Worm (Caenorhabditis elegans) whole organism, young adult: ENCODE results near the gene F43G6.4.

Source experiments
- B0019.2 ChIP-seq: fragments of 200-800 bp; sonication (Bioruptor generic); conservative IDR thresholded peaks from 2 replicates; pipeline ENCODE4 v1.3.6; 2022; ENCODE audit warnings: missing genetic modification reagents, missing genetic modification characterization, missing compliant biosample characterization
- B0261.1 ChIP-seq: sonication (generic microtip); optimal IDR thresholded peaks from 2 replicates; lab custom pipeline; 2016; ENCODE audit warnings: mild to moderate bottlenecking, missing genetic modification characterization, moderate library complexity, missing compliant biosample characterization
- C17E4.6 ChIP-seq: fragments of 200-800 bp; sonication (Bioruptor generic); IDR thresholded peaks from 2 replicates; pipeline ENCODE4 v1.3.6; 2022; ENCODE audit warnings: missing genetic modification reagents, missing genetic modification characterization, missing compliant biosample characterization
- D2030.7 ChIP-seq: fragments of 200-800 bp; sonication (Bioruptor generic); IDR thresholded peaks from 2 replicates; pipeline ENCODE4 v1.3.6; 2022; ENCODE audit warnings: missing genetic modification reagents, missing genetic modification characterization, missing compliant biosample characterization
- F10E7.11 ChIP-seq: sonication (generic microtip); optimal IDR thresholded peaks from 2 replicates; lab custom pipeline; 2017; ENCODE audit warnings: mild to moderate bottlenecking, missing genetic modification characterization, moderate library complexity, missing compliant biosample characterization
- F23B12.7 ChIP-seq: sonication (generic microtip); optimal IDR thresholded peaks from 2 replicates; lab custom pipeline; 2017; ENCODE audit warnings: missing genetic modification characterization, mild to moderate bottlenecking, missing compliant biosample characterization, antibody characterized with exemption, moderate library complexity; ENCODE audit not compliant: insufficient read depth
- F33H1.4 ChIP-seq: fragments of 200-800 bp; sonication (Bioruptor generic); IDR thresholded peaks from 2 replicates; pipeline ENCODE4 v1.3.6; 2022; ENCODE audit warnings: missing genetic modification reagents, missing genetic modification characterization, missing compliant biosample characterization
- F39B2.1 ChIP-seq: fragments of 200-800 bp; sonication (Bioruptor generic); IDR thresholded peaks from 2 replicates; pipeline ENCODE4 v1.3.6; 2022; ENCODE audit warnings: missing genetic modification reagents, missing genetic modification characterization, missing compliant biosample characterization
- F49E8.2 ChIP-seq: sonication (generic microtip); optimal IDR thresholded peaks from 3 replicates; lab custom pipeline; 2017; ENCODE audit warnings: missing genetic modification characterization, mild to moderate bottlenecking, missing compliant biosample characterization, antibody characterized with exemption, moderate library complexity; ENCODE audit not compliant: insufficient read depth
- F55B11.4 ChIP-seq: sonication (generic microtip); optimal IDR thresholded peaks from 2 replicates; lab custom pipeline; 2016; ENCODE audit warnings: missing compliant biosample characterization, missing genetic modification characterization, borderline replicate concordance; ENCODE audit not compliant: insufficient read depth
- F57A8.1 ChIP-seq: fragments of 200-800 bp; sonication (Bioruptor generic); optimal IDR thresholded peaks from 2 replicates; lab custom pipeline; 2018; ENCODE audit warnings: mild to moderate bottlenecking, missing genetic modification characterization, moderate library complexity, missing compliant biosample characterization
- Y53F4B.3 ChIP-seq: fragments of 200-800 bp; sonication (Bioruptor generic); IDR thresholded peaks from 2 replicates; pipeline ENCODE4 v1.3.6; 2022; ENCODE audit warnings: missing genetic modification reagents, missing genetic modification characterization, missing compliant biosample characterization
- ama-1 ChIP-seq, 3 experiments: fragments of 150-350 bp in 1 of 3; sonication (generic microtip) in 2 of 3; optimal IDR thresholded peaks; 2 replicates each; lab custom pipeline; 2014 to 2018; ENCODE audit warnings: missing biosample characterization in 2 of 3, missing genetic modification characterization in 2 of 3, missing genetic modification reagents in 2 of 3
- attf-3 ChIP-seq: fragments of 200-800 bp; sonication (Bioruptor generic); conservative IDR thresholded peaks from 2 replicates; pipeline ENCODE4 v1.3.6; 2022; ENCODE audit warnings: missing genetic modification reagents, missing genetic modification characterization, missing compliant biosample characterization
- attf-6 ChIP-seq: fragments of 200-800 bp; sonication (Bioruptor generic); IDR thresholded peaks from 2 replicates; pipeline ENCODE4 v1.3.6; 2022; ENCODE audit warnings: missing genetic modification reagents, missing genetic modification characterization, missing compliant biosample characterization
- ceh-100 ChIP-seq: fragments of 200-800 bp; sonication (Bioruptor generic); IDR thresholded peaks from 2 replicates; pipeline ENCODE4 v1.3.6; 2022; ENCODE audit warnings: missing genetic modification reagents, missing genetic modification characterization, missing compliant biosample characterization
- die-1 ChIP-seq: sonication (generic microtip); optimal IDR thresholded peaks from 2 replicates; lab custom pipeline; 2016; ENCODE audit warnings: missing genotype, mild to moderate bottlenecking, missing genetic modification characterization, missing compliant biosample characterization
- dpl-1 ChIP-seq: fragments of 150-350 bp; optimal IDR thresholded peaks from 2 replicates; lab custom pipeline; 2014; ENCODE audit warnings: missing biosample characterization, missing genetic modification reagents, missing genetic modification characterization
- efl-1 ChIP-seq: fragments of 150-350 bp; optimal IDR thresholded peaks from 2 replicates; lab custom pipeline; 2014; ENCODE audit warnings: missing biosample characterization, missing genetic modification reagents, missing genetic modification characterization
- him-1 ChIP-seq: sonication (generic microtip); optimal IDR thresholded peaks from 2 replicates; lab custom pipeline; 2016; ENCODE audit warnings: missing genotype, missing genetic modification reagents, missing genetic modification characterization, missing compliant biosample characterization
- hmg-1.2 ChIP-seq: fragments of 200-800 bp; sonication (Bioruptor generic); IDR thresholded peaks from 2 replicates; pipeline ENCODE4 v1.3.6; 2022; ENCODE audit warnings: missing genetic modification reagents, missing genetic modification characterization, missing compliant biosample characterization
- hmg-20 ChIP-seq: fragments of 200-800 bp; sonication (Bioruptor generic); IDR thresholded peaks from 2 replicates; pipeline ENCODE4 v1.3.6; 2022; ENCODE audit warnings: missing genetic modification reagents, missing genetic modification characterization, missing compliant biosample characterization
- hsf-1 ChIP-seq: fragments of 200-800 bp; sonication (Bioruptor generic); IDR thresholded peaks from 2 replicates; pipeline ENCODE4 v1.3.6; 2022; ENCODE audit warnings: missing genetic modification reagents, missing genetic modification characterization, missing compliant biosample characterization
- let-526 ChIP-seq: fragments of 200-800 bp; sonication (Bioruptor generic); IDR thresholded peaks from 2 replicates; pipeline ENCODE4 v1.3.6; 2022; ENCODE audit warnings: missing genetic modification reagents, missing genetic modification characterization, missing compliant biosample characterization
- lin-35 ChIP-seq, 3 experiments: fragments of 150-350 bp in 2 of 3; sonication (generic microtip) in 1 of 3; optimal IDR thresholded peaks; 2 replicates each; lab custom pipeline; 2014 to 2018; ENCODE audit warnings: missing biosample characterization in 3 of 3, missing genetic modification characterization in 3 of 3, missing genetic modification reagents in 3 of 3
- lin-40 ChIP-seq: sonication (generic microtip); optimal IDR thresholded peaks from 2 replicates; lab custom pipeline; 2016; ENCODE audit warnings: missing genetic modification characterization, mild to moderate bottlenecking, missing compliant biosample characterization, missing genotype, missing genetic modification reagents
- lsy-27 ChIP-seq: sonication (generic microtip); optimal IDR thresholded peaks from 2 replicates; lab custom pipeline; 2017; ENCODE audit warnings: missing genetic modification characterization, mild to moderate bottlenecking, missing compliant biosample characterization, antibody characterized with exemption, missing genotype, borderline replicate concordance; ENCODE audit not compliant: insufficient read depth
- madf-3 ChIP-seq: fragments of 200-800 bp; sonication (Bioruptor generic); IDR thresholded peaks from 2 replicates; pipeline ENCODE4 v1.3.6; 2022; ENCODE audit warnings: missing genetic modification reagents, missing genetic modification characterization, missing compliant biosample characterization
- mcd-1 ChIP-seq: fragments of 200-800 bp; sonication (Bioruptor generic); IDR thresholded peaks from 2 replicates; pipeline ENCODE4 v1.3.6; 2022; ENCODE audit warnings: missing genetic modification reagents, missing genetic modification characterization, missing compliant biosample characterization
- mxl-1 ChIP-seq: sonication (generic microtip); optimal IDR thresholded peaks from 2 replicates; lab custom pipeline; 2016; ENCODE audit warnings: missing genetic modification characterization, missing compliant biosample characterization
- nfyb-1 ChIP-seq: fragments of 200-800 bp; sonication (Bioruptor generic); IDR thresholded peaks from 2 replicates; pipeline ENCODE4 v1.3.6; 2022; ENCODE audit warnings: missing genetic modification reagents, missing genetic modification characterization, missing compliant biosample characterization
- nhr-179 ChIP-seq: sonication (generic microtip); optimal IDR thresholded peaks from 2 replicates; lab custom pipeline; 2016; ENCODE audit warnings: mild to moderate bottlenecking, missing genetic modification characterization, missing compliant biosample characterization
- rec-8 ChIP-seq, 2 experiments: sonication (generic microtip); optimal IDR thresholded peaks; 2 replicates each; lab custom pipeline; 2016; ENCODE audit warnings: mild to moderate bottlenecking in 2 of 2, missing genetic modification characterization in 2 of 2, missing genetic modification reagents in 2 of 2, missing genotype in 2 of 2, missing biosample characterization in 1 of 2, missing compliant biosample characterization in 1 of 2, moderate library complexity in 1 of 2
- rpc-1 ChIP-seq, 2 experiments: fragments of 150-350 bp in 1 of 2; sonication (generic microtip) in 1 of 2; optimal IDR thresholded peaks; 2 replicates each; lab custom pipeline; 2014 to 2018; ENCODE audit warnings: missing biosample characterization in 1 of 2, missing genetic modification characterization in 1 of 2, missing genetic modification reagents in 1 of 2, missing genotype in 1 of 2
- snpc-1.1 ChIP-seq: sonication (generic microtip); optimal IDR thresholded peaks from 2 replicates; lab custom pipeline; 2017; ENCODE audit warnings: missing genetic modification characterization, mild to moderate bottlenecking, missing compliant biosample characterization, antibody characterized with exemption, moderate library complexity, missing genotype, missing genetic modification reagents; ENCODE audit not compliant: insufficient read depth
- somi-1 ChIP-seq: fragments of 200-800 bp; sonication (Bioruptor generic); optimal IDR thresholded peaks from 2 replicates; lab custom pipeline; 2018; ENCODE audit warnings: mild to moderate bottlenecking, missing genetic modification characterization, missing compliant biosample characterization
- tbp1 ChIP-seq: fragments of 200-800 bp; sonication (Bioruptor generic); optimal IDR thresholded peaks from 2 replicates; lab custom pipeline; 2018; ENCODE audit warnings: mild to moderate bottlenecking, missing genetic modification characterization, missing compliant biosample characterization
- tlf-1 ChIP-seq: fragments of 200-800 bp; sonication (Bioruptor generic); optimal IDR thresholded peaks from 2 replicates; lab custom pipeline; 2018; ENCODE audit warnings: mild to moderate bottlenecking, missing genetic modification characterization, missing compliant biosample characterization
- unc-130 ChIP-seq: sonication (generic microtip); optimal IDR thresholded peaks from 2 replicates; lab custom pipeline; 2016; ENCODE audit warnings: missing genetic modification reagents, missing genetic modification characterization, missing compliant biosample characterization
- xnd-1 ChIP-seq: sonication (generic microtip); optimal IDR thresholded peaks from 2 replicates; lab custom pipeline; 2016; ENCODE audit warnings: missing genotype, missing genetic modification reagents, missing genetic modification characterization, missing compliant biosample characterization
- zfh-2 ChIP-seq: fragments of 200-800 bp; sonication (Bioruptor generic); conservative IDR thresholded peaks from 2 replicates; pipeline ENCODE4 v1.3.6; 2022; ENCODE audit warnings: missing genetic modification reagents, missing genetic modification characterization, missing compliant biosample characterization
- zim-3 ChIP-seq: sonication (generic microtip); optimal IDR thresholded peaks from 2 replicates; lab custom pipeline; 2017; ENCODE audit warnings: mild to moderate bottlenecking, missing genetic modification characterization, moderate library complexity, missing compliant biosample characterization
- ztf-25 ChIP-seq: fragments of 200-800 bp; sonication (Bioruptor generic); IDR thresholded peaks from 2 replicates; pipeline ENCODE4 v1.3.6; 2022; ENCODE audit warnings: missing genetic modification reagents, missing genetic modification characterization, missing compliant biosample characterization
- ztf-28 ChIP-seq: fragments of 200-800 bp; sonication (Bioruptor generic); IDR thresholded peaks from 2 replicates; pipeline ENCODE4 v1.3.6; 2022; ENCODE audit warnings: missing genetic modification reagents, missing genetic modification characterization, missing compliant biosample characterization

Gene F43G6.4

ce11 chrII:11777893-11778480, 12.6 kb upstream of the F43G6.4 start, which contains the start of the genes patr-1 and dna-2 (continued):
- 0 out of 2 replicates have a peak, but pooled peaks have one; percentile 21 for TF ChIP-seq madf-3 (GFP tag; lab: Robert Waterston, UW)
- peak in 1 of 3 experiments; percentile 50 for TF ChIP-seq lin-35 (GFP tag; optimal IDR thresholded peaks at IDR 0.05; lab: Kevin White, UChicago)
- TF ChIP-seq somi-1 (GFP tag; lab: Kevin White, UChicago) = no peak
- no peak for TF ChIP-seq die-1
- TF ChIP-seq tlf-1 (GFP tag; lab: Kevin White, UChicago) = no peak
- TF ChIP-seq mxl-1 (tag; lab: Kevin White, UChicago) = no peak
- no peak for TF ChIP-seq rec-8 (tag; optimal IDR thresholded peaks at IDR 0.05; lab: Kevin White, UChicago)
- TF ChIP-seq dpl-1 = peak; percentile 53
- no peak for TF ChIP-seq F57A8.1
- peak; percentile 1 for TF ChIP-seq tbp1 (GFP tag; lab: Kevin White, UChicago)
- TF ChIP-seq F33H1.4 = peak; percentile 82
- no peak for TF ChIP-seq F10E7.11
- peak; percentile 59; the same call in 1 of the 2 replicates for TF ChIP-seq zfh-2 (GFP tag; lab: Robert Waterston, UW)
- no peak for TF ChIP-seq F39B2.1 (GFP tag; lab: Robert Waterston, UW)
- no peak for TF ChIP-seq B0019.2 (GFP tag; lab: Robert Waterston, UW)
- TF ChIP-seq let-526 = no peak
- no peak for TF ChIP-seq ama-1 (optimal IDR thresholded peaks at IDR 0.05; lab: Kevin White, UChicago)
- no peak for TF ChIP-seq ama-1 (GFP tag; optimal IDR thresholded peaks at IDR 0.05; lab: Kevin White, UChicago)
- no peak for TF ChIP-seq unc-130 (GFP tag; lab: Kevin White, UChicago)
- no peak for TF ChIP-seq hmg-20
- TF ChIP-seq F55B11.4 = no peak
- TF ChIP-seq efl-1 (GFP tag; lab: Kevin White, UChicago) = peak; percentile 59
- no peak for TF ChIP-seq hsf-1 (GFP tag; lab: Robert Waterston, UW)
- TF ChIP-seq ztf-25 = no peak

DNA sequence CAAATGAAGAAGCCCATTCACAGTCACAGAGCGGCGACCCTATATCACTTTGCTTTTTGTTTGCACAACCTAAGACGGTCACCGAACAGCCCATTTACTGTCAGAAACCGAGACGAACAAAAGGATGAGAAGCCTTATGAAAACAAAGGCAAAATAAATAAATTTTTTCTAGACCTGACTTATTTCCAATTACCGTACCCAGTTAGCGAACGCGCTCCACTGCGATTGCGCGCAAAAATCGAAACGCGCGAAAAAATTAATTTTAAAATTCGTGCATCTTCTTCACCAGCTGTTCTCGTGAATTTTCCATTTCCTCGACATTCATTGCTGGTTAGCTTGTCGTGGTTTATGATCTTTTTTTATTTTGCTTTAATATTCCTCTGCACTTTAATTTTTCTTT, 8.1 kb upstream of the F43G6.4 start, which contains the start of gene F43G6.16:
TSS of gene F43G6.16 (minus strand) at position 141 of the 400 bp plus-strand sequence.
- TF ChIP-seq F33H1.4 (peak; percentile 89), rpc-1 (optimal IDR thresholded peaks at IDR 0.05; lab: Kevin White, UChicago) (no peak), rpc-1 (tag; optimal IDR thresholded peaks at IDR 0.05; lab: Kevin White, UChicago) (peak; percentile 12), ceh-100 (peak; percentile 60), him-1 (tag; lab: Kevin White, UChicago) (peak; percentile 71), tbp1 (GFP tag; lab: Kevin White, UChicago) (peak; percentile 53), ztf-28 (GFP tag; lab: Robert Waterston, UW) (peak; percentile 76; the same call in 1 of the 2 replicates), attf-3 (GFP tag; lab: Robert Waterston, UW) (peak; percentile 25; the same call in 1 of the 2 replicates), mcd-1 (GFP tag; lab: Robert Waterston, UW) (peak; percentile 94), nhr-179 (tag; lab: Kevin White, UChicago) (no peak), Y53F4B.3 (GFP tag; lab: Robert Waterston, UW) (no peak; the same call in 1 of the 2 replicates), B0261.1 (tag; lab: Kevin White, UChicago) (no peak), nfyb-1 (GFP tag; lab: Robert Waterston, UW) (0 out of 2 replicates have a peak, but pooled peaks have one; percentile 50), snpc-1.1 (tag; lab: Kevin White, UChicago) (peak; percentile 33), tlf-1 (GFP tag; lab: Kevin White, UChicago) (peak; percentile 70), lin-35 (GFP tag; optimal IDR thresholded peaks at IDR 0.05; lab: Kevin White, UChicago) (peak; percentile 54 to 90 (median 58)), efl-1 (GFP tag; lab: Kevin White, UChicago) (peak; percentile 98), F23B12.7 (peak; percentile 74), D2030.7 (GFP tag; lab: Robert Waterston, UW) (peak; percentile 97), attf-6 (GFP tag; lab: Robert Waterston, UW) (peak; percentile 73; the same call in 1 of the 2 replicates), zim-3 (tag; lab: Kevin White, UChicago) (no peak), lin-40 (no peak), lsy-27 (no peak), hsf-1 (GFP tag; lab: Robert Waterston, UW) (peak; percentile 86), F49E8.2 (tag; lab: Kevin White, UChicago) (peak; percentile 95), C17E4.6 (GFP tag; lab: Robert Waterston, UW) (peak; percentile 64; the same call in 1 of the 2 replicates), hmg-1.2 (GFP tag; lab: Robert Waterston, UW) (peak; percentile 57), madf-3 (GFP tag; lab: Robert Waterston, UW) (peak; percentile 90), xnd-1 (tag; lab: Kevin White, UChicago) (peak; percentile 99)
